Fruit fly (Drosophila melanogaster): ENCODE data around the gene CG17834.

Gene CG17834

DNA sequence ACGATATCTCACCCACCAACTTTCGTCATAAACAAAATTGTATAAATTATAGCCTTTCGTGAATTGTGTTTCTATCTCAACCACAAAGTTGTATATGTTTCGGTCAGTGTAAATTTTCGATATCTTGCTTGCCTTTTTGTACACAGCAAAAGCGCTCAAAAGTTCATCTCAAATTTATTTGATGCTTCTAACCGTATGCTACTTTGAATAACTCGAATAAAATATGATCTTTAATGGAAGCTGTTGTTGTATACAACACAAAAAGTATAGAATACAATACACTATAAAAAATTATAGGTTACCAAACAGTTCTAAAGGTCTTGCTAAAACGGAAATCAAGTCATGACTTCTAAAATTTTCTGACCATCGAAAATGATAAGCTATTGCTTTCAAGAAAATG lies 3.9 kb upstream of the CG17834 start:
- TF ChIP-seq CG34376 (GFP tag; optimal IDR thresholded peaks at IDR 0.05) (no peak), Ets65A (GFP tag) (peak; percentile 61), Taf1 (GFP tag; IDR thresholded peaks at IDR 0.05) (no peak), esg (GFP tag; conservative IDR thresholded peaks at IDR 0.05) (no peak), Dll (GFP tag; IDR thresholded peaks at IDR 0.05; ENCODE audit: partially characterized antibody) (no peak), Xrp1 (GFP tag; IDR thresholded peaks at IDR 0.05) (no peak), ara (GFP tag; IDR thresholded peaks at IDR 0.05) (no peak), zf30C (GFP tag; optimal IDR thresholded peaks at IDR 0.05) (peak; percentile 2), CG15269 (tag; optimal IDR thresholded peaks at IDR 0.05) (no peak), CG30403 (GFP tag; optimal IDR thresholded peaks at IDR 0.05) (no peak), cato (GFP tag; optimal IDR thresholded peaks at IDR 0.05; ENCODE audit: borderline replicate concordance) (no peak), Pdp1 (GFP tag; optimal IDR thresholded peaks at IDR 0.05) (peak in 1 of 2 experiments; percentile 71)

- peak; percentile 89 for TF ChIP-seq Sry-δ (GFP tag; optimal IDR thresholded peaks at IDR 0.05)
- peak; percentile 21 for TF ChIP-seq CG18764 (GFP tag; optimal IDR thresholded peaks at IDR 0.05)
- TF ChIP-seq bsh (GFP tag; optimal IDR thresholded peaks at IDR 0.05): peak in 1 of 2 experiments; percentile 29
- TF ChIP-seq pzg (GFP tag; optimal IDR thresholded peaks at IDR 0.05): peak; percentile 80
- peak; percentile 41 for TF ChIP-seq Dek (tag; optimal IDR thresholded peaks at IDR 0.05)
- TF ChIP-seq trem (tag; optimal IDR thresholded peaks at IDR 0.05): peak; percentile 79
- TF ChIP-seq HLH54F (GFP tag; optimal IDR thresholded peaks at IDR 0.05): peak; percentile 23
- peak; percentile 60 for TF ChIP-seq CG10654 (GFP tag; optimal IDR thresholded peaks at IDR 0.05)
- TF ChIP-seq lilli (GFP tag; optimal IDR thresholded peaks at IDR 0.05): peak; percentile 70
- TF ChIP-seq prd (optimal IDR thresholded peaks at IDR 0.05): no peak
- peak; percentile 48; the same call in 1 of the 3 replicates for TF ChIP-seq prd (GFP tag; IDR thresholded peaks at IDR 0.05)
- TF ChIP-seq CG11456 (GFP tag; IDR thresholded peaks at IDR 0.05): peak; percentile 16; the same call in 1 of the 3 replicates
- peak; percentile 80 for TF ChIP-seq CG4617 (GFP tag; optimal IDR thresholded peaks at IDR 0.05; ENCODE audit: borderline replicate concordance)
- peak; percentile 12 for TF ChIP-seq unpg (GFP tag; optimal IDR thresholded peaks at IDR 0.05)
- TF ChIP-seq CG17829 (tag; optimal IDR thresholded peaks at IDR 0.05): peak; percentile 64
- TF ChIP-seq BEAF-32 (GFP tag; optimal IDR thresholded peaks at IDR 0.05): peak; percentile 87
- peak; percentile 95 for TF ChIP-seq CG2116 (GFP tag; optimal IDR thresholded peaks at IDR 0.05)
- TF ChIP-seq chinmo (GFP tag; IDR thresholded peaks at IDR 0.05; ENCODE audit: partially characterized antibody): peak; percentile 46; the same call in 3 of the 4 replicates
- peak in 1 of 2 experiments; percentile 48 for TF ChIP-seq crp (GFP tag; optimal IDR thresholded peaks at IDR 0.05)
- peak; percentile 57 for TF ChIP-seq vfl (GFP tag; optimal IDR thresholded peaks at IDR 0.05)
- no peak for TF ChIP-seq schlank (tag; optimal IDR thresholded peaks at IDR 0.05)
- TF ChIP-seq dysf (GFP tag; IDR thresholded peaks at IDR 0.05): peak; percentile 17; the same call in 1 of the 3 replicates
- TF ChIP-seq Abd-B (GFP tag; optimal IDR thresholded peaks at IDR 0.05): no peak
- peak; percentile 92 for TF ChIP-seq CG16813 (GFP tag; IDR thresholded peaks at IDR 0.05; ENCODE audit: partially characterized antibody)
- TF ChIP-seq CG30403 (GFP tag; optimal IDR thresholded peaks at IDR 0.05): peak; percentile 61
- peak; percentile 1 for TF ChIP-seq slou (GFP tag; optimal IDR thresholded peaks at IDR 0.05)
- no peak for TF ChIP-seq pnt (GFP tag; optimal IDR thresholded peaks at IDR 0.05)
- TF ChIP-seq CG31365 (tag; optimal IDR thresholded peaks at IDR 0.05): peak; percentile 94
- peak; percentile 85 for TF ChIP-seq mld (GFP tag; IDR thresholded peaks at IDR 0.05; ENCODE audit: partially characterized antibody)
- TF ChIP-seq Dad (GFP tag; optimal IDR thresholded peaks at IDR 0.05): no peak
- peak; percentile 63 for TF ChIP-seq CG2712 (tag; optimal IDR thresholded peaks at IDR 0.05)
- peak; percentile 76 for TF ChIP-seq HmgZ (tag; optimal IDR thresholded peaks at IDR 0.05)
- TF ChIP-seq corto (GFP tag; optimal IDR thresholded peaks at IDR 0.05): peak; percentile 35
- TF ChIP-seq CG32532 (GFP tag; IDR thresholded peaks at IDR 0.05): peak; percentile 42; the same call in 1 of the 2 replicates
- 0 out of 2 replicates have a peak, but pooled peaks have one; percentile 9 for TF ChIP-seq CG14014 (GFP tag; IDR thresholded peaks at IDR 0.05)
- no peak for TF ChIP-seq ham (GFP tag; IDR thresholded peaks at IDR 0.05)
- TF ChIP-seq CG5245 (GFP tag; optimal IDR thresholded peaks at IDR 0.05): peak; percentile 23
- no peak for TF ChIP-seq salm (tag; optimal IDR thresholded peaks at IDR 0.05)
Measured at dm6 chr2L:8528318-8528717, 623 bp upstream of the CG17834 start, which contains the start of the genes lmgA and lmgB. TSS of gene lmgA (minus strand) at chr2L:8528618. TSS of gene lmgB (minus strand) at chr2L:8528618.
